Worm (Caenorhabditis elegans) whole organism, L3 larva: ENCODE data around the gene sipa-1.

Source experiments
- ama-1 ChIP-seq: fragments of 150-350 bp; optimal IDR thresholded peaks from 2 replicates; lab custom pipeline; 2018
- lin-39 ChIP-seq: fragments of 150-350 bp; optimal IDR thresholded peaks from 2 replicates; lab custom pipeline; 2018; ENCODE audit warnings: missing biosample characterization, missing genetic modification reagents, missing genetic modification characterization
- mdl-1 ChIP-seq: fragments of 150-350 bp; optimal IDR thresholded peaks from 2 replicates; lab custom pipeline; 2014; ENCODE audit warnings: missing biosample characterization, missing genetic modification characterization
- nhr-237 ChIP-seq: fragments of 150-350 bp; optimal IDR thresholded peaks from 2 replicates; lab custom pipeline; 2014; ENCODE audit warnings: missing biosample characterization, missing genetic modification characterization
- nhr-25 ChIP-seq: sonication (generic microtip); optimal IDR thresholded peaks from 2 replicates; lab custom pipeline; 2017; ENCODE audit warnings: missing biosample characterization, missing genetic modification characterization
- nhr-28 ChIP-seq: fragments of 150-350 bp; optimal IDR thresholded peaks from 2 replicates; lab custom pipeline; 2014; ENCODE audit warnings: missing biosample characterization, missing genetic modification characterization
- pha-4 ChIP-seq: fragments of 150-350 bp; optimal IDR thresholded peaks from 2 replicates; lab custom pipeline; 2014; ENCODE audit warnings: missing biosample characterization, missing genetic modification reagents, missing genetic modification characterization
- pqm-1 ChIP-seq: fragments of 150-350 bp; optimal IDR thresholded peaks from 2 replicates; lab custom pipeline; 2017; ENCODE audit warnings: missing biosample characterization, missing genetic modification characterization, inconsistent platforms
- snpc-4 ChIP-seq: fragments of 150-350 bp; optimal IDR thresholded peaks from 2 replicates; lab custom pipeline; 2014; ENCODE audit warnings: missing biosample characterization, missing genetic modification characterization
- tbx-2 ChIP-seq: sonication (generic microtip); optimal IDR thresholded peaks from 2 replicates; lab custom pipeline; 2016; ENCODE audit warnings: mild to moderate bottlenecking, missing genetic modification characterization, missing compliant biosample characterization

DNA sequence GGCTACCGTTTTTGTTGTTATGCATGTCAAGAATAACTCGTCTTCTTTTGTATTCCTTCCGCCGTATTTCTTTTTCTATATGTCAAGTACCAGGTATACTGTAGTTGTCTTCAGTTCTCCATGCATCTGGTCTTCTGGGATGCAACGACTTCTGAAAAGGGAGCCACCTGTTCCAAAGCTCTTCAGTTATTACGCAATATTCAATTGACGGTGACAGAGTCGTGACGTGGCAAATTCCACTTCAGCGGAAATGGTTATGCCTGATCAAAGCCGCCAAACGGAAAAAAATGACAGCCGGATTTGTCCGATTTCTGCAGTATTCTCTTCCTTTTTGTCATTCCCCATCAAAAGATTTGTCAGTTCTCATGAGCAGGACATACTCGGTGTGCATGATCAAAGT is 19.4 kb upstream of the sipa-1 start:
- TF ChIP-seq nhr-237 (tag; lab: Kevin White, UChicago) (no peak), mdl-1 (tag; lab: Kevin White, UChicago) (no peak), pha-4 (tag; lab: Kevin White, UChicago) (no peak), tbx-2 (tag; lab: Kevin White, UChicago) (no peak), snpc-4 (tag; lab: Kevin White, UChicago) (no peak), lin-39 (tag; lab: Kevin White, UChicago) (no peak), nhr-25 (no peak), ama-1 (lab: Kevin White, UChicago) (no peak), pqm-1 (no peak), nhr-28 (tag; lab: Kevin White, UChicago) (no peak)
